Worm (Caenorhabditis elegans) whole organism, early embryonic: ENCODE measurements around the gene Y105C5B.11.

Experiments
- F13C5.2 ChIP-seq: sonication (generic microtip); optimal IDR thresholded peaks from 2 replicates; lab custom pipeline; 2017; ENCODE audit warnings: mild to moderate bottlenecking, missing genetic modification characterization, inconsistent platforms, missing compliant biosample characterization
- aly-1 ChIP-seq: sonication (generic microtip); optimal IDR thresholded peaks from 2 replicates; lab custom pipeline; 2016; ENCODE audit warnings: missing genetic modification characterization, missing compliant biosample characterization
- ama-1 ChIP-seq: fragments of 150-350 bp; optimal IDR thresholded peaks from 2 replicates; lab custom pipeline; 2014
- ceh-13 ChIP-seq: fragments of 200-800 bp; sonication (Bioruptor generic); optimal IDR thresholded peaks from 2 replicates; lab custom pipeline; 2018; ENCODE audit warnings: mild to moderate bottlenecking, missing genetic modification characterization, missing compliant biosample characterization
- ceh-36 ChIP-seq: sonication (generic microtip); optimal IDR thresholded peaks from 2 replicates; lab custom pipeline; 2016; ENCODE audit warnings: missing genetic modification characterization, inconsistent platforms, missing compliant biosample characterization
- flt-1 ChIP-seq: fragments of 200-800 bp; sonication (Bioruptor generic); IDR thresholded peaks from 2 replicates; pipeline ENCODE4 v1.3.6; 2022; ENCODE audit warnings: missing genetic modification characterization, missing compliant biosample characterization
- hmbx-1 ChIP-seq: sonication (generic microtip); optimal IDR thresholded peaks from 2 replicates; lab custom pipeline; 2016; ENCODE audit warnings: mild to moderate bottlenecking, missing genetic modification characterization, missing compliant biosample characterization
- hmg-4 ChIP-seq: fragments of 200-800 bp; sonication (Bioruptor generic); optimal IDR thresholded peaks from 2 replicates; lab custom pipeline; 2018; ENCODE audit warnings: mild to moderate bottlenecking, missing genetic modification characterization, missing compliant biosample characterization
- hnd-1 ChIP-seq: sonication (generic microtip); optimal IDR thresholded peaks from 2 replicates; lab custom pipeline; 2016; ENCODE audit warnings: missing genetic modification characterization, missing compliant biosample characterization
- pes-1 ChIP-seq: fragments of 200-800 bp; sonication (Bioruptor generic); IDR thresholded peaks from 2 replicates; pipeline ENCODE4 v1.3.6; 2022; ENCODE audit warnings: missing genetic modification reagents, missing genetic modification characterization, missing compliant biosample characterization
- sea-1 ChIP-seq: fragments of 200-800 bp; sonication (Bioruptor generic); conservative IDR thresholded peaks from 2 replicates; pipeline ENCODE4 v1.3.6; 2022; ENCODE audit warnings: missing genetic modification characterization, missing compliant biosample characterization
- tbx-11 ChIP-seq: fragments of 200-800 bp; sonication (Bioruptor generic); IDR thresholded peaks from 2 replicates; pipeline ENCODE4 v1.3.6; 2022; ENCODE audit warnings: missing genetic modification characterization, missing compliant biosample characterization
- tbx-37 ChIP-seq: fragments of 200-800 bp; sonication (Bioruptor generic); conservative IDR thresholded peaks from 2 replicates; pipeline ENCODE4 v1.3.6; 2022; ENCODE audit warnings: missing genetic modification reagents, missing genetic modification characterization, missing compliant biosample characterization
- tra-4 ChIP-seq: sonication (generic microtip); optimal IDR thresholded peaks from 2 replicates; lab custom pipeline; 2017; ENCODE audit warnings: missing genetic modification characterization, missing compliant biosample characterization

DNA sequence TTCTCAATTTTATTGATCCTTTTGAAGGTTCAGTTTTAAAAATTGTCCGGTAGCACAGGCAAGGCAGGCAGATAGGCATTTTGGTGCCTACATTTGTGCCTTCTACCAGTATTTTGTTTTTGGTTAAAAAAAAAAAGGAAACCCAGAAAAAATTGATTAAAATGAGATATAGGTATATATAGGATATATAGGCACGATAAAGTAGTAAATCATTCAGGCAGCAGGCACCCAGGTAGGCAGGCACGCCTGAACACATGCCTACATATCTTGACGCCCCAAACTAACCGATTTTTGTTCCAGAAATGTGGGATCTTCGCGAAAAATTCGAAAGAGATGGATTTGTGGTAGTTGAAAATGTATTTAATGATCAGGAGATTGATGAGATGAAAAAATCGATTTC is 11.0 kb downstream of the Y105C5B.11 start, which contains the start of gene Y105C5B.9:
- TF ChIP-seq ceh-36 (tag; lab: Kevin White, UChicago) = no peak
- TF ChIP-seq F13C5.2 (tag; lab: Kevin White, UChicago) = no peak
- TF ChIP-seq hmbx-1 (tag; lab: Kevin White, UChicago) = no peak
- TF ChIP-seq flt-1 = no peak
- no peak for TF ChIP-seq ama-1 (lab: Kevin White, UChicago)
- TF ChIP-seq hnd-1 (tag; lab: Kevin White, UChicago) = no peak
- TF ChIP-seq hmg-4 (GFP tag; lab: Kevin White, UChicago) = no peak
- TF ChIP-seq tbx-37 = no peak
- TF ChIP-seq tbx-11 = no peak
- TF ChIP-seq ceh-13 (GFP tag; lab: Kevin White, UChicago) = no peak
- no peak for TF ChIP-seq aly-1 (tag; lab: Kevin White, UChicago)
- no peak for TF ChIP-seq sea-1 (GFP tag; lab: Robert Waterston, UW)
- TF ChIP-seq pes-1 = no peak
- no peak for TF ChIP-seq tra-4
